Worm (Caenorhabditis elegans): ENCODE results near the gene tsp-10.

- no peak for TF ChIP-seq nhr-77 (tag; optimal IDR thresholded peaks at IDR 0.05)
- no peak for TF ChIP-seq elt-3 (tag; optimal IDR thresholded peaks at IDR 0.05)
- no peak for TF ChIP-seq unc-62 (GFP tag; optimal IDR thresholded peaks at IDR 0.05)
- no peak for TF ChIP-seq ama-1 (optimal IDR thresholded peaks at IDR 0.05)
- TF ChIP-seq ztf-11 (tag; optimal IDR thresholded peaks at IDR 0.05), result no peak
- peak; percentile 85 for TF ChIP-seq pqm-1 (tag; optimal IDR thresholded peaks at IDR 0.05)
- no peak for TF ChIP-seq aly-2 (tag; optimal IDR thresholded peaks at IDR 0.05)
- TF ChIP-seq nhr-237 (tag; optimal IDR thresholded peaks at IDR 0.05), result no peak
- TF ChIP-seq fkh-10 (GFP tag; optimal IDR thresholded peaks at IDR 0.05), result no peak
- no peak for TF ChIP-seq lin-15B (tag; optimal IDR thresholded peaks at IDR 0.05)
- TF ChIP-seq snpc-4 (tag; optimal IDR thresholded peaks at IDR 0.05), result no peak
- TF ChIP-seq R02D3.7 (tag; optimal IDR thresholded peaks at IDR 0.05), result no peak
Observed at ce11 chrII:6701497-6701896, 16.9 kb upstream of the tsp-10 start, which contains the start of gene C18H9.6.
